Worm (Caenorhabditis elegans): ENCODE measurements around the gene lec-5.

- TF ChIP-seq cnd-1 (tag; optimal IDR thresholded peaks at IDR 0.05) (no peak), bed-3 (GFP tag; optimal IDR thresholded peaks at IDR 0.05) (no peak), pha-4 (tag; optimal IDR thresholded peaks at IDR 0.05) (no peak), lsy-2 (tag; optimal IDR thresholded peaks at IDR 0.05) (no peak), nhr-76 (tag; optimal IDR thresholded peaks at IDR 0.05) (no peak), mls-2 (tag; optimal IDR thresholded peaks at IDR 0.05) (no peak), elt-1 (tag; optimal IDR thresholded peaks at IDR 0.05; ENCODE audit: borderline replicate concordance, insufficient read depth) (no peak), snpc-4 (tag; optimal IDR thresholded peaks at IDR 0.05) (no peak)
Observed at ce11 chrII:5854122-5854521, 13.2 kb upstream of the lec-5 start, which contains the start of gene H41C03.1.
